Fruit fly (Drosophila melanogaster) whole organism, embryonic: ENCODE data around the gene Actn3.

Experiments used
- Abd-B ChIP-seq: fragments of 200-800 bp; sonication (Bioruptor generic); optimal IDR thresholded peaks from 2 replicates; lab custom pipeline; 2018; ENCODE audit warnings: missing biosample characterization, mild to moderate bottlenecking, missing genetic modification characterization, moderate library complexity
- Aef1 ChIP-seq: fragments of 200-800 bp; sonication (Bioruptor generic); IDR thresholded peaks from 3 replicates; pipeline ENCODE4 v1.3.6; 2022; ENCODE audit warnings: missing biosample characterization, missing genetic modification characterization
- BtbVII ChIP-seq: fragments of 200-800 bp; sonication (Bioruptor generic); optimal IDR thresholded peaks from 3 replicates; lab custom pipeline; 2017; ENCODE audit warnings: missing biosample characterization, mild to moderate bottlenecking, missing genetic modification characterization
- CG11560 ChIP-seq: fragments of 200-800 bp; sonication (Bioruptor generic); IDR thresholded peaks from 3 replicates; pipeline ENCODE4 v1.3.6; 2022; ENCODE audit warnings: missing biosample characterization, missing genetic modification characterization
- CG11723 ChIP-seq: fragments of 200-800 bp; sonication (Bioruptor generic); optimal IDR thresholded peaks from 2 replicates; lab custom pipeline; 2017; ENCODE audit warnings: missing biosample characterization, mild to moderate bottlenecking, missing genetic modification characterization
- CG13287 ChIP-seq: fragments of 200-800 bp; sonication (Bioruptor generic); IDR thresholded peaks from 2 replicates; pipeline ENCODE4 v1.3.6; 2022; ENCODE audit warnings: missing biosample characterization, missing genetic modification characterization; ENCODE audit not compliant: partially characterized antibody
- CG1647 ChIP-seq: fragments of 200-800 bp; sonication (Bioruptor generic); optimal IDR thresholded peaks from 3 replicates; lab custom pipeline; 2016; ENCODE audit warnings: missing biosample characterization, missing genetic modification characterization
- CG16813 ChIP-seq: fragments of 200-800 bp; sonication (Bioruptor generic); IDR thresholded peaks from 3 replicates; pipeline ENCODE4 v1.3.6; 2022; ENCODE audit warnings: missing biosample characterization, missing genetic modification characterization; ENCODE audit not compliant: partially characterized antibody
- CG16863 ChIP-seq: fragments of 200-800 bp; sonication (Bioruptor generic); optimal IDR thresholded peaks from 3 replicates; lab custom pipeline; 2016; ENCODE audit warnings: missing biosample characterization, missing genetic modification characterization
- CG17612 ChIP-seq: fragments of 200-800 bp; sonication (Bioruptor generic); IDR thresholded peaks from 2 replicates; pipeline ENCODE4 v1.3.6; 2022; ENCODE audit warnings: missing biosample characterization, missing genetic modification characterization
- CG17829 ChIP-seq: fragments of 200-800 bp; optimal IDR thresholded peaks from 2 replicates; lab custom pipeline; 2019; ENCODE audit warnings: missing biosample characterization, mild to moderate bottlenecking, missing genetic modification characterization, moderate library complexity
- CG17912 ChIP-seq: fragments of 200-800 bp; sonication (Bioruptor generic); optimal IDR thresholded peaks from 2 replicates; lab custom pipeline; 2018; ENCODE audit warnings: missing biosample characterization, mild to moderate bottlenecking, missing genetic modification characterization
- CG18262 ChIP-seq: fragments of 200-800 bp; optimal IDR thresholded peaks from 3 replicates; lab custom pipeline; 2019; ENCODE audit warnings: missing biosample characterization, mild to moderate bottlenecking, missing genetic modification characterization, moderate library complexity
- CG3163 ChIP-seq: fragments of 200-800 bp; sonication (Bioruptor generic); optimal IDR thresholded peaks from 3 replicates; lab custom pipeline; 2016; ENCODE audit warnings: missing biosample characterization, missing genetic modification characterization
- CG32532 ChIP-seq: fragments of 200-800 bp; sonication (Bioruptor generic); IDR thresholded peaks from 2 replicates; pipeline ENCODE4 v1.3.6; 2022; ENCODE audit warnings: missing biosample characterization, missing genetic modification characterization
- CG4424 ChIP-seq: fragments of 200-800 bp; sonication (Bioruptor generic); optimal IDR thresholded peaks from 3 replicates; lab custom pipeline; 2016; ENCODE audit warnings: missing biosample characterization, missing genetic modification characterization
- CG6791 ChIP-seq: fragments of 200-800 bp; sonication (Bioruptor generic); IDR thresholded peaks from 3 replicates; pipeline ENCODE4 v1.3.6; 2022; ENCODE audit warnings: missing biosample characterization, missing genetic modification characterization; ENCODE audit not compliant: partially characterized antibody
- CG6854 ChIP-seq: fragments of 200-800 bp; sonication (Bioruptor generic); optimal IDR thresholded peaks from 3 replicates; lab custom pipeline; 2017; ENCODE audit warnings: missing biosample characterization, mild to moderate bottlenecking, missing genetic modification characterization
- CG9727 ChIP-seq: fragments of 200-800 bp; sonication (Bioruptor generic); optimal IDR thresholded peaks from 3 replicates; lab custom pipeline; 2017; ENCODE audit warnings: missing biosample characterization, mild to moderate bottlenecking, missing genetic modification characterization
- CrebB ChIP-seq: fragments of 200-800 bp; sonication (Bioruptor generic); optimal IDR thresholded peaks from 3 replicates; lab custom pipeline; 2018; ENCODE audit warnings: missing biosample characterization, mild to moderate bottlenecking, missing genetic modification characterization
- Deaf1 ChIP-seq: fragments of 200-800 bp; optimal IDR thresholded peaks from 3 replicates; lab custom pipeline; 2019; ENCODE audit warnings: missing biosample characterization, mild to moderate bottlenecking, missing genetic modification characterization, moderate library complexity
- Dek ChIP-seq: fragments of 200-800 bp; sonication (Bioruptor generic); optimal IDR thresholded peaks from 3 replicates; lab custom pipeline; 2019; ENCODE audit warnings: missing biosample characterization, mild to moderate bottlenecking, missing genetic modification characterization, moderate library complexity
- E2f1 ChIP-seq: fragments of 200-800 bp; sonication (Bioruptor generic); IDR thresholded peaks from 2 replicates; pipeline ENCODE4 v1.3.6; 2022; ENCODE audit warnings: missing biosample characterization, missing genetic modification characterization
- Elba2 ChIP-seq: fragments of 200-800 bp; sonication (Bioruptor generic); optimal IDR thresholded peaks from 3 replicates; lab custom pipeline; 2016; ENCODE audit warnings: missing biosample characterization, missing genetic modification characterization
- HLH54F ChIP-seq: fragments of 200-800 bp; sonication (Bioruptor generic); optimal IDR thresholded peaks from 3 replicates; lab custom pipeline; 2016; ENCODE audit warnings: missing biosample characterization, missing genetic modification characterization
- HmgZ ChIP-seq: fragments of 200-800 bp; sonication (Bioruptor generic); optimal IDR thresholded peaks from 2 replicates; lab custom pipeline; 2018; ENCODE audit warnings: missing biosample characterization, mild to moderate bottlenecking, missing genetic modification characterization
- Optix ChIP-seq: fragments of 200-800 bp; sonication (Bioruptor generic); IDR thresholded peaks from 3 replicates; pipeline ENCODE4 v1.3.6; 2022; ENCODE audit warnings: missing biosample characterization, missing genetic modification characterization
- Poxn ChIP-seq: fragments of 200-800 bp; sonication (Bioruptor generic); IDR thresholded peaks from 2 replicates; pipeline ENCODE4 v1.3.6; 2022; ENCODE audit warnings: missing biosample characterization, missing genetic modification characterization
- Rx ChIP-seq: fragments of 200-800 bp; sonication (Bioruptor generic); IDR thresholded peaks from 2 replicates; pipeline ENCODE4 v1.3.6; 2022; ENCODE audit warnings: missing biosample characterization, missing genetic modification characterization
- Sox100B ChIP-seq: fragments of 200-800 bp; sonication (Bioruptor generic); optimal IDR thresholded peaks from 3 replicates; lab custom pipeline; 2018; ENCODE audit warnings: missing biosample characterization, mild to moderate bottlenecking, missing genetic modification characterization
- Spps ChIP-seq: fragments of 200-800 bp; sonication (Bioruptor generic); optimal IDR thresholded peaks from 2 replicates; lab custom pipeline; 2018; ENCODE audit warnings: missing biosample characterization, mild to moderate bottlenecking, missing genetic modification characterization
- TFAM ChIP-seq: fragments of 200-800 bp; sonication (Bioruptor generic); optimal IDR thresholded peaks from 2 replicates; lab custom pipeline; 2017; ENCODE audit warnings: missing biosample characterization, missing genetic modification characterization, inconsistent platforms
- Taf1 ChIP-seq: fragments of 200-800 bp; sonication (Bioruptor generic); IDR thresholded peaks from 2 replicates; pipeline ENCODE4 v1.3.6; 2022; ENCODE audit warnings: missing biosample characterization, missing genetic modification characterization
- ac ChIP-seq: fragments of 200-800 bp; sonication (Bioruptor generic); optimal IDR thresholded peaks from 3 replicates; lab custom pipeline; 2017; ENCODE audit warnings: missing biosample characterization, mild to moderate bottlenecking, missing genetic modification characterization
- ash1 ChIP-seq: fragments of 200-800 bp; sonication (Bioruptor generic); optimal IDR thresholded peaks from 2 replicates; lab custom pipeline; 2018; ENCODE audit warnings: missing biosample characterization, mild to moderate bottlenecking, missing genetic modification characterization
- bcd ChIP-seq: fragments of 200-800 bp; sonication (Bioruptor generic); optimal IDR thresholded peaks from 2 replicates; lab custom pipeline; 2017; ENCODE audit warnings: missing biosample characterization, mild to moderate bottlenecking, missing genetic modification characterization
- bowl ChIP-seq: fragments of 200-800 bp; sonication (Bioruptor generic); IDR thresholded peaks from 2 replicates; pipeline ENCODE4 v1.3.6; 2022; ENCODE audit warnings: missing biosample characterization, missing genetic modification characterization
- cas ChIP-seq: fragments of 200-800 bp; sonication (Bioruptor generic); IDR thresholded peaks from 2 replicates; pipeline ENCODE4 v1.3.6; 2022; ENCODE audit warnings: missing biosample characterization, missing genetic modification characterization
- cato ChIP-seq: fragments of 200-800 bp; sonication (Bioruptor generic); optimal IDR thresholded peaks from 2 replicates; lab custom pipeline; 2016; ENCODE audit warnings: missing biosample characterization, missing genetic modification characterization, borderline replicate concordance
- crp ChIP-seq, 2 experiments: fragments of 200-800 bp; sonication (Bioruptor generic); optimal IDR thresholded peaks; 2 replicates in 1 of 2; 3 replicates in 1 of 2; lab custom pipeline; 2017; ENCODE audit warnings: missing biosample characterization in 2 of 2, missing genetic modification characterization in 2 of 2, mild to moderate bottlenecking in 1 of 2, moderate library complexity in 1 of 2
- dimm ChIP-seq: fragments of 200-800 bp; sonication (Bioruptor generic); IDR thresholded peaks from 2 replicates; pipeline ENCODE4 v1.3.6; 2022; ENCODE audit warnings: missing biosample characterization, missing genetic modification characterization
- fd96Cb ChIP-seq: fragments of 200-800 bp; sonication (Bioruptor generic); optimal IDR thresholded peaks from 2 replicates; lab custom pipeline; 2018; ENCODE audit warnings: missing biosample characterization, mild to moderate bottlenecking, missing genetic modification characterization, moderate library complexity
- h ChIP-seq: fragments of >200 bp; optimal IDR thresholded peaks from 2 replicates; lab custom pipeline; 2017
- ind ChIP-seq: fragments of 200-800 bp; sonication (Bioruptor generic); optimal IDR thresholded peaks from 3 replicates; lab custom pipeline; 2016; ENCODE audit warnings: missing biosample characterization, missing genetic modification characterization
- inv ChIP-seq: fragments of 200-800 bp; sonication (Bioruptor generic); IDR thresholded peaks from 2 replicates; pipeline ENCODE4 v1.3.6; 2022; ENCODE audit warnings: missing biosample characterization, missing genetic modification characterization; ENCODE audit not compliant: partially characterized antibody
- jumu ChIP-seq: fragments of 200-800 bp; sonication (Bioruptor generic); optimal IDR thresholded peaks from 3 replicates; lab custom pipeline; 2016; ENCODE audit warnings: missing biosample characterization, missing genetic modification characterization
- kni ChIP-seq: fragments of 200-800 bp; sonication (Bioruptor generic); optimal IDR thresholded peaks from 3 replicates; lab custom pipeline; 2017; ENCODE audit warnings: mild to moderate bottlenecking, missing biosample characterization, missing genetic modification reagents, missing genetic modification characterization
- p53 ChIP-seq: fragments of 200-800 bp; sonication (Bioruptor generic); optimal IDR thresholded peaks from 2 replicates; lab custom pipeline; 2016; ENCODE audit warnings: missing biosample characterization, missing genetic modification characterization
- pros ChIP-seq: fragments of 200-800 bp; sonication (Bioruptor generic); optimal IDR thresholded peaks from 3 replicates; lab custom pipeline; 2019; ENCODE audit warnings: missing biosample characterization, mild to moderate bottlenecking, missing genetic modification characterization, moderate library complexity
- slbo ChIP-seq: fragments of 200-800 bp; sonication (Bioruptor generic); IDR thresholded peaks from 2 replicates; pipeline ENCODE4 v1.3.6; 2022; ENCODE audit warnings: missing biosample characterization, missing genetic modification characterization
- stwl ChIP-seq: fragments of 200-800 bp; sonication (Bioruptor generic); optimal IDR thresholded peaks from 3 replicates; lab custom pipeline; 2018; ENCODE audit warnings: missing biosample characterization, mild to moderate bottlenecking, missing genetic modification characterization, moderate library complexity
- trem ChIP-seq: fragments of 200-800 bp; optimal IDR thresholded peaks from 3 replicates; lab custom pipeline; 2019; ENCODE audit warnings: missing biosample characterization, mild to moderate bottlenecking, missing genetic modification characterization, moderate library complexity

Gene Actn3

DNA sequence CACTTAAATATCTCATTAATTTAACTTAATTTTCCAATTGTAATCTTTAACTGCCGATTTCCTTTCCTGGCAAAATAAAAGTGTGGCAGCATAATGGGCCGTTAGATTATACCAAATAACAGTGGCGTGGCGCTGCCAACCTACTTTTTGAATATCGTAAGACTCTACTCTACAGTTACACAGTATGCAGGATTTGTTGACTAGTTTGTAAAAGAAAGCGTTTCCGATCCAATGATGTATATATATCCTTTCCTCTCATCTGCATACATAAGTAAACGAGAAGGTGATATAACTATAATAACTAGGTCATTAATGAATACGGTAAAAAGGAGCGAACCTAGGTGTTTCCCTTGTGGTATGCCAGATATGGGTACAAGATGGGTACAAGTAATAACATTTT is 14.2 kb upstream of the Actn3 start, which contains the start of gene EMC2B (continued):
- TF ChIP-seq Abd-B (GFP tag; lab: Kevin White, UChicago) (peak; percentile 62), kni (GFP tag; lab: Kevin White, UChicago) (no peak), inv (GFP tag; lab: Robert Waterston, UW) (no peak), cato (GFP tag; lab: Kevin White, UChicago) (no peak), Taf1 (GFP tag; lab: Robert Waterston, UW) (no peak), CG18262 (tag; lab: Kevin White, UChicago) (peak; percentile 8), h (lab: Kevin White, UChicago) (no peak), slbo (GFP tag; lab: Robert Waterston, UW) (no peak), CG32532 (GFP tag; lab: Robert Waterston, UW) (no peak), CG6791 (GFP tag; lab: Robert Waterston, UW) (no peak), CG11723 (GFP tag; lab: Kevin White, UChicago) (no peak), CG9727 (GFP tag; lab: Kevin White, UChicago) (peak; percentile 16), CG4424 (GFP tag; lab: Kevin White, UChicago) (peak; percentile 5), BtbVII (GFP tag; lab: Kevin White, UChicago) (no peak), E2f1 (no peak), ind (peak; percentile 36), CG16863 (GFP tag; lab: Kevin White, UChicago) (no peak), CG17912 (GFP tag; lab: Kevin White, UChicago) (peak; percentile 40), CG13287 (GFP tag; lab: Robert Waterston, UW) (no peak), bcd (GFP tag; lab: Kevin White, UChicago) (peak; percentile 34), CG3163 (GFP tag; lab: Kevin White, UChicago) (no peak), dimm (GFP tag; lab: Robert Waterston, UW) (no peak), stwl (tag; lab: Kevin White, UChicago) (peak; percentile 88), CG6854 (GFP tag; lab: Kevin White, UChicago) (no peak), pros (GFP tag; lab: Kevin White, UChicago) (no peak), Dek (tag; lab: Kevin White, UChicago) (peak; percentile 40), fd96Cb (tag; lab: Kevin White, UChicago) (no peak), HmgZ (tag; lab: Kevin White, UChicago) (peak; percentile 52), trem (tag; lab: Kevin White, UChicago) (peak; percentile 99), CG11560 (tag; lab: Robert Waterston, UW) (no peak), Elba2 (GFP tag; lab: Kevin White, UChicago) (peak; percentile 78), TFAM (GFP tag; lab: Kevin White, UChicago) (no peak), CG16813 (GFP tag; lab: Robert Waterston, UW) (no peak), bowl (no peak), jumu (peak; percentile 17), CG17829 (tag; lab: Kevin White, UChicago) (peak; percentile 68), crp (GFP tag; optimal IDR thresholded peaks at IDR 0.05; lab: Kevin White, UChicago) (no peak), CG1647 (no peak), Spps (tag; lab: Kevin White, UChicago) (no peak), p53 (no peak), Poxn (GFP tag; lab: Robert Waterston, UW) (no peak), ash1 (GFP tag; lab: Kevin White, UChicago) (no peak), Rx (GFP tag; lab: Robert Waterston, UW) (no peak), CG17612 (GFP tag; lab: Robert Waterston, UW) (no peak), HLH54F (GFP tag; lab: Kevin White, UChicago) (peak; percentile 39), cas (GFP tag; lab: Robert Waterston, UW) (no peak), ac (GFP tag; lab: Kevin White, UChicago) (no peak), Deaf1 (tag; lab: Kevin White, UChicago) (no peak), Aef1 (GFP tag; lab: Robert Waterston, UW) (no peak), CrebB (no peak), Optix (GFP tag; lab: Robert Waterston, UW) (no peak), Sox100B (GFP tag; lab: Kevin White, UChicago) (no peak)
